Fruit fly (Drosophila melanogaster) S2 (cell line): Measurements from ENCODE around the gene CG32264.

Experiments
- CG8478 ChIP-seq: fragments of >200 bp; optimal IDR thresholded peaks from 2 replicates; lab custom pipeline; 2018
- CTCF ChIP-seq, 2 experiments: fragments of >200 bp; optimal IDR thresholded peaks; 2 replicates each; lab custom pipeline; 2018

- no peak for TF ChIP-seq CG8478
- TF ChIP-seq CTCF (optimal IDR thresholded peaks at IDR 0.05; lab: Kevin White, UChicago) = peak; percentile 67 to 80
These were observed 37.1 kb downstream of the CG32264 start for dm6 chr3L:3769157-3769556.
